Worm (Caenorhabditis elegans) whole organism, L3 larva: ENCODE results near the gene cyp-34A10.
A peak's percentile ranks its signal among the peaks of the same experiment; 100 is the strongest.

ENCODE experiments used
- R02D3.7 ChIP-seq: fragments of 150-350 bp; optimal IDR thresholded peaks from 2 replicates; lab custom pipeline; 2014; ENCODE audit warnings: missing biosample characterization, missing genetic modification characterization
- aly-2 ChIP-seq: fragments of 150-350 bp; optimal IDR thresholded peaks from 2 replicates; lab custom pipeline; 2014; ENCODE audit warnings: missing biosample characterization, missing genetic modification characterization
- ama-1 ChIP-seq: fragments of 150-350 bp; optimal IDR thresholded peaks from 2 replicates; lab custom pipeline; 2018
- ceh-16 ChIP-seq: sonication (generic microtip); optimal IDR thresholded peaks from 2 replicates; lab custom pipeline; 2017; ENCODE audit warnings: missing biosample characterization, missing genetic modification characterization
- ceh-28 ChIP-seq: fragments of 150-350 bp; optimal IDR thresholded peaks from 2 replicates; lab custom pipeline; 2014; ENCODE audit warnings: missing biosample characterization, missing genetic modification reagents, missing genetic modification characterization
- ceh-82 ChIP-seq: fragments of 150-350 bp; optimal IDR thresholded peaks from 2 replicates; lab custom pipeline; 2014; ENCODE audit warnings: missing biosample characterization, missing genetic modification characterization
- ceh-9 ChIP-seq: sonication (generic microtip); optimal IDR thresholded peaks from 2 replicates; lab custom pipeline; 2018; ENCODE audit warnings: missing biosample characterization, missing genetic modification characterization
- daf-12 ChIP-seq: fragments of 150-350 bp; optimal IDR thresholded peaks from 2 replicates; lab custom pipeline; 2014; ENCODE audit warnings: missing biosample characterization, missing genetic modification reagents, missing genetic modification characterization
- egl-27 ChIP-seq: sonication (generic microtip); optimal IDR thresholded peaks from 4 replicates; lab custom pipeline; 2017; ENCODE audit warnings: missing biosample characterization, missing genetic modification reagents, missing genetic modification characterization
- egl-5 ChIP-seq: fragments of 150-350 bp; optimal IDR thresholded peaks from 2 replicates; lab custom pipeline; 2017; ENCODE audit warnings: missing biosample characterization, missing genetic modification reagents, missing genetic modification characterization, inconsistent platforms
- elt-1 ChIP-seq: fragments of 150-350 bp; optimal IDR thresholded peaks from 2 replicates; lab custom pipeline; 2014; ENCODE audit warnings: missing biosample characterization, missing genetic modification characterization
- elt-3 ChIP-seq, 3 experiments: fragments of 150-350 bp in 1 of 3; sonication (generic microtip) in 2 of 3; optimal IDR thresholded peaks; 2 replicates in 2 of 3; 4 replicates in 1 of 3; lab custom pipeline; 2014 to 2017; ENCODE audit warnings: missing biosample characterization in 3 of 3, missing genetic modification characterization in 3 of 3
- eor-1 ChIP-seq, 2 experiments: fragments of 150-350 bp; optimal IDR thresholded peaks; 2 replicates each; lab custom pipeline; 2014 to 2018; ENCODE audit warnings: missing biosample characterization in 2 of 2, missing genetic modification characterization in 2 of 2
- fkh-10 ChIP-seq: sonication (generic microtip); optimal IDR thresholded peaks from 2 replicates; lab custom pipeline; 2017; ENCODE audit warnings: missing biosample characterization, missing genetic modification reagents, missing genetic modification characterization
- fkh-2 ChIP-seq: fragments of 150-350 bp; optimal IDR thresholded peaks from 2 replicates; lab custom pipeline; 2014; ENCODE audit warnings: missing biosample characterization, missing genetic modification reagents, missing genetic modification characterization
- hmg-11 ChIP-seq: sonication (generic microtip); optimal IDR thresholded peaks from 2 replicates; lab custom pipeline; 2016; ENCODE audit warnings: missing genetic modification characterization, missing compliant biosample characterization
- jun-1 ChIP-seq: fragments of 150-350 bp; optimal IDR thresholded peaks from 2 replicates; lab custom pipeline; 2014; ENCODE audit warnings: missing biosample characterization, missing genetic modification reagents, missing genetic modification characterization
- lin-39 ChIP-seq: fragments of 150-350 bp; optimal IDR thresholded peaks from 2 replicates; lab custom pipeline; 2018; ENCODE audit warnings: missing biosample characterization, missing genetic modification reagents, missing genetic modification characterization
- lsy-12 ChIP-seq: sonication (generic microtip); optimal IDR thresholded peaks from 2 replicates; lab custom pipeline; 2016; ENCODE audit warnings: mild to moderate bottlenecking, missing genetic modification characterization, missing compliant biosample characterization
- mdl-1 ChIP-seq: fragments of 150-350 bp; optimal IDR thresholded peaks from 2 replicates; lab custom pipeline; 2014; ENCODE audit warnings: missing biosample characterization, missing genetic modification characterization
- mml-1 ChIP-seq: fragments of 150-350 bp; sonication (generic microtip); optimal IDR thresholded peaks from 3 replicates; lab custom pipeline; 2014; ENCODE audit warnings: missing biosample characterization, missing genetic modification characterization
- nfya-1 ChIP-seq: sonication (generic microtip); optimal IDR thresholded peaks from 2 replicates; lab custom pipeline; 2017; ENCODE audit warnings: missing genetic modification characterization, mild to moderate bottlenecking, missing compliant biosample characterization, antibody characterized with exemption, moderate library complexity; ENCODE audit not compliant: insufficient read depth
- nhr-11 ChIP-seq: fragments of 150-350 bp; optimal IDR thresholded peaks from 2 replicates; lab custom pipeline; 2014; ENCODE audit warnings: missing biosample characterization, missing genetic modification characterization
- nhr-12 ChIP-seq: fragments of 150-350 bp; optimal IDR thresholded peaks from 2 replicates; lab custom pipeline; 2014; ENCODE audit warnings: missing biosample characterization, missing genetic modification characterization
- nhr-23 ChIP-seq: fragments of 150-350 bp; optimal IDR thresholded peaks from 2 replicates; lab custom pipeline; 2014; ENCODE audit warnings: missing biosample characterization, missing genetic modification reagents, missing genetic modification characterization
- nhr-237 ChIP-seq: fragments of 150-350 bp; optimal IDR thresholded peaks from 2 replicates; lab custom pipeline; 2014; ENCODE audit warnings: missing biosample characterization, missing genetic modification characterization
- nhr-25 ChIP-seq: sonication (generic microtip); optimal IDR thresholded peaks from 2 replicates; lab custom pipeline; 2017; ENCODE audit warnings: missing biosample characterization, missing genetic modification characterization
- nhr-43 ChIP-seq: sonication (generic microtip); optimal IDR thresholded peaks from 2 replicates; lab custom pipeline; 2016; ENCODE audit warnings: mild to moderate bottlenecking, missing genetic modification characterization, missing compliant biosample characterization; ENCODE audit not compliant: poor library complexity, severe bottlenecking
- nhr-76 ChIP-seq: fragments of 150-350 bp; sonication (generic microtip); optimal IDR thresholded peaks from 5 replicates; lab custom pipeline; 2014; ENCODE audit warnings: missing biosample characterization, missing genetic modification characterization
- nhr-77 ChIP-seq: fragments of 150-350 bp; optimal IDR thresholded peaks from 2 replicates; lab custom pipeline; 2014; ENCODE audit warnings: missing biosample characterization, missing genetic modification characterization
- pha-4 ChIP-seq: fragments of 150-350 bp; optimal IDR thresholded peaks from 2 replicates; lab custom pipeline; 2014; ENCODE audit warnings: missing biosample characterization, missing genetic modification reagents, missing genetic modification characterization
- pqm-1 ChIP-seq: fragments of 150-350 bp; optimal IDR thresholded peaks from 2 replicates; lab custom pipeline; 2017; ENCODE audit warnings: missing biosample characterization, missing genetic modification characterization, inconsistent platforms
- skn-1 ChIP-seq: fragments of 150-350 bp; optimal IDR thresholded peaks from 2 replicates; lab custom pipeline; 2014; ENCODE audit warnings: missing biosample characterization, missing genetic modification characterization
- snpc-4 ChIP-seq: fragments of 150-350 bp; optimal IDR thresholded peaks from 2 replicates; lab custom pipeline; 2014; ENCODE audit warnings: missing biosample characterization, missing genetic modification characterization
- tbx-2 ChIP-seq: sonication (generic microtip); optimal IDR thresholded peaks from 2 replicates; lab custom pipeline; 2016; ENCODE audit warnings: mild to moderate bottlenecking, missing genetic modification characterization, missing compliant biosample characterization
- unc-39 ChIP-seq: sonication (generic microtip); optimal IDR thresholded peaks from 4 replicates; lab custom pipeline; 2017; ENCODE audit warnings: missing biosample characterization, missing genetic modification characterization
- unc-62 ChIP-seq: fragments of 150-350 bp; sonication (generic microtip); optimal IDR thresholded peaks from 4 replicates; lab custom pipeline; 2014; ENCODE audit warnings: missing biosample characterization, missing genetic modification reagents, missing genetic modification characterization
- zag-1 ChIP-seq: fragments of 150-350 bp; optimal IDR thresholded peaks from 2 replicates; lab custom pipeline; 2014; ENCODE audit warnings: missing biosample characterization, missing genetic modification characterization
- ztf-11 ChIP-seq: fragments of 150-350 bp; optimal IDR thresholded peaks from 2 replicates; lab custom pipeline; 2014; ENCODE audit warnings: missing biosample characterization, missing genetic modification characterization
- ztf-4 ChIP-seq: fragments of 150-350 bp; optimal IDR thresholded peaks from 2 replicates; lab custom pipeline; 2014; ENCODE audit warnings: missing biosample characterization, missing genetic modification characterization

The cyp-34A10 gene

DNA sequence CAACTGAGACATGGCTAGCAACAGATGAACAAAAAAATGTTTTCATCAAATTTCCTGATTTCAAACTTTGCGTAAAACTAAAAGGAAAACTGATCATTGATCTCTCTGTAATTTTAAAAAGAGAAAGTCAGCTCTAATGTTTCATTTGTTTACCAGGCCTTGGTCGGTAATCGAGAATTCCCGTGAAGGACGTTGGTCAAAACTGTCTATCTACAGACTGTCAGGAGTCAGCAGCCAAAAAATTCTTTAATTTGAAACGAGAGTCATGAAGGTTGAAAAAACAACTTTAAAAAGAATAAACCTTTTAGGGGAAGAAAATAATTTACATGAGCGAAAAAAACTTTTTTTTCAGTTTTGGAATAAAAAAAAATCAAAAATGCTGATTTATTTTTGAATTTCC is 12.3 kb upstream of the cyp-34A10 start:
- TF ChIP-seq mdl-1 (tag; lab: Kevin White, UChicago), result no peak
- TF ChIP-seq snpc-4 (tag; lab: Kevin White, UChicago), result no peak
- TF ChIP-seq eor-1 (tag; optimal IDR thresholded peaks at IDR 0.05; lab: Kevin White, UChicago), result no peak
- TF ChIP-seq egl-5 (tag; lab: Kevin White, UChicago), result no peak
- TF ChIP-seq lin-39 (tag; lab: Kevin White, UChicago), result no peak
- no peak for TF ChIP-seq nhr-12 (tag; lab: Kevin White, UChicago)
- no peak for TF ChIP-seq tbx-2 (tag; lab: Kevin White, UChicago)
- TF ChIP-seq hmg-11 (tag; lab: Kevin White, UChicago), result no peak
- no peak for TF ChIP-seq mml-1 (tag; lab: Kevin White, UChicago)
- TF ChIP-seq ama-1 (lab: Kevin White, UChicago), result no peak
- TF ChIP-seq zag-1 (tag; lab: Kevin White, UChicago), result no peak
- TF ChIP-seq lsy-12 (tag; lab: Kevin White, UChicago), result no peak
- no peak for TF ChIP-seq elt-1
- TF ChIP-seq nhr-43 (tag; lab: Kevin White, UChicago), result no peak
- TF ChIP-seq R02D3.7 (tag; lab: Kevin White, UChicago), result no peak
- no peak for TF ChIP-seq fkh-10 (GFP tag; lab: Kevin White, UChicago)
- no peak for TF ChIP-seq ztf-4
- no peak for TF ChIP-seq unc-62 (GFP tag; lab: Kevin White, UChicago)

ce11 chrV:3984178-3984577 is 11.4 kb upstream of the cyp-34A10 start, which contains the start of gene nlp-29:
nlp-29 (plus strand) TSS chrV:3984425.
- TF ChIP-seq nhr-25 (tag; lab: Kevin White, UChicago), result peak; percentile 75
- no peak for TF ChIP-seq nhr-11 (tag; lab: Kevin White, UChicago)
- TF ChIP-seq nhr-23 (tag; lab: Kevin White, UChicago), result peak; percentile 78

- TF ChIP-seq zag-1 (tag; lab: Kevin White, UChicago) (no peak), daf-12 (tag; lab: Kevin White, UChicago) (no peak), mdl-1 (tag; lab: Kevin White, UChicago) (no peak), elt-3 (tag; optimal IDR thresholded peaks at IDR 0.05; lab: Kevin White, UChicago) (no peak), nhr-76 (tag; lab: Kevin White, UChicago) (no peak), egl-5 (tag; lab: Kevin White, UChicago) (no peak), ceh-9 (tag; lab: Kevin White, UChicago) (no peak), nhr-25 (tag; lab: Kevin White, UChicago) (no peak), lsy-12 (tag; lab: Kevin White, UChicago) (no peak), pqm-1 (tag; lab: Kevin White, UChicago) (no peak), fkh-2 (tag; lab: Kevin White, UChicago) (no peak), nhr-77 (tag; lab: Kevin White, UChicago) (no peak), jun-1 (tag; lab: Kevin White, UChicago) (no peak)
Observed at ce11 chrV:3981680-3982079, 8.9 kb upstream of the cyp-34A10 start, which contains the start of gene nlp-30. nlp-30 (plus strand) TSS chrV:3981980.

DNA sequence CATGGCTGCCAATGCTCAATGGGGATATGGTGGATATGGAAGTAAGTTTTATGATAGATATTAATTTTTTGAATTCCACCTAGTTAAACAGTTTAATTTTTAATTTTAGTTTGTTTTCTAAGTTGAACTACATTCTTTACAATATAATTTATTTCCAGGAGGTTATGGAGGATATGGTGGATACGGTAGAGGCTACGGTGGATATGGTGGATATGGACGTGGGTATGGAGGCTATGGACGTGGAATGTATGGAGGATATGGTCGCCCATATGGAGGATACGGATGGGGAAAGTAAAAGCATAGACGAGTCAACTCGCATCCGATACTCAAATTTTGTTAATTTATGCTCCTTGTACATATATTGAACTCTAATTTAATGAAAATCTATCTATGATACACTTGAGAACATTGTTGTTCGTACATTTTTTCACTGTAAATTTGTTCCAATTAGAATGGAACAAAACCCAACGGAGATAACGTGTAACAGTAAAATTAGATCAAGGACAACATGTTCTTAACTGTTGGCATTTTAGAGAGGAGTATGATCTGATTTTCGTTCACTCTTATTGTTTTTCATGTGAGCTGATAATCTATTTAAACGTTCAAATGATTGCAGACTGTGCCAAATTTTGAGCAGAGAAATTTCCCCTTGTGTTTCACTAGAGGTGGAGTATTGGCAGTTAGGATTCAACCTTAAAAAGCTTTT is 7.6 kb upstream of the cyp-34A10 start:
- TF ChIP-seq egl-27 (tag; lab: Kevin White, UChicago) (no peak), nhr-23 (tag; lab: Kevin White, UChicago) (peak; percentile 75), nhr-25 (tag; lab: Kevin White, UChicago) (peak; percentile 51), R02D3.7 (tag; lab: Kevin White, UChicago) (no peak), ceh-82 (tag; lab: Kevin White, UChicago) (no peak)

DNA sequence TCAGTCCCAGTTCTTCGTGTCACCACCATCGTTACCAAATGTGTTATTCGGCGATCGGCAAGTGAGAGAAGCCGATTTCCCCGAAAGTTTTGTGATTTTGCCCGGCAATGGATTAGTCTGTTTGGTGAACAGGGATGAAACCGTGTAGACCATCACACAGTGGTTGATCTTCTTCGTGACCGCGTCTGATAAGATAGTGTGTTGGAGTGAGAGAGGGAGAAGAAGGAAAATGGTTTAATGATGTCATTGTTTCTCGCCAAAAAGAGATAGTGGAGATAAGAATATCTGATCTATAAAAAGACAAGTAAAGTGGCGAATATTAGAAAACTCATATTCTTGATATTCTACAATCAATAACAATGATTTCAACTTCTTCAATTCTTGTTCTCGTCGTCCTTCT is 7.0 kb upstream of the cyp-34A10 start, which contains the start of gene nlp-31:
Gene nlp-31, plus strand, starts transcription at position 237 of the 400 bp plus-strand sequence.
- no peak for TF ChIP-seq R02D3.7 (tag; lab: Kevin White, UChicago)
- no peak for TF ChIP-seq ztf-11 (tag; lab: Kevin White, UChicago)
- no peak for TF ChIP-seq nhr-11 (tag; lab: Kevin White, UChicago)
- no peak for TF ChIP-seq ztf-4
- TF ChIP-seq elt-1, result peak; percentile 21
- no peak for TF ChIP-seq ceh-16 (tag; lab: Kevin White, UChicago)
- TF ChIP-seq ceh-28 (tag; lab: Kevin White, UChicago), result peak; percentile 43
- no peak for TF ChIP-seq nhr-237
- TF ChIP-seq zag-1 (tag; lab: Kevin White, UChicago), result no peak
- TF ChIP-seq fkh-2 (tag; lab: Kevin White, UChicago), result no peak
- TF ChIP-seq nfya-1 (tag; lab: Kevin White, UChicago), result no peak
- TF ChIP-seq ama-1 (lab: Kevin White, UChicago), result no peak
- no peak for TF ChIP-seq skn-1
- TF ChIP-seq snpc-4 (tag; lab: Kevin White, UChicago), result no peak
- TF ChIP-seq tbx-2 (tag; lab: Kevin White, UChicago), result peak; percentile 3
- no peak for TF ChIP-seq pqm-1 (tag; lab: Kevin White, UChicago)
- no peak for TF ChIP-seq aly-2 (tag; lab: Kevin White, UChicago)
- TF ChIP-seq pha-4 (tag; lab: Kevin White, UChicago), result no peak
- peak; percentile 54 to 94 (median 76) for TF ChIP-seq elt-3 (tag; optimal IDR thresholded peaks at IDR 0.05; lab: Kevin White, UChicago)
- TF ChIP-seq egl-5 (tag; lab: Kevin White, UChicago), result no peak
- TF ChIP-seq nhr-12 (tag; lab: Kevin White, UChicago), result no peak
- TF ChIP-seq unc-39, result no peak
- TF ChIP-seq unc-62 (GFP tag; lab: Kevin White, UChicago), result no peak
- TF ChIP-seq eor-1 (tag; optimal IDR thresholded peaks at IDR 0.05; lab: Kevin White, UChicago), result no peak
- no peak for TF ChIP-seq nhr-77 (tag; lab: Kevin White, UChicago)
- peak; percentile 55 for TF ChIP-seq nhr-43 (tag; lab: Kevin White, UChicago)
- TF ChIP-seq daf-12 (tag; lab: Kevin White, UChicago), result no peak
